Fruit fly (Drosophila melanogaster): ENCODE results near the gene BigH1.

dm6 chr3R:14622571-14622970 is 40.7 kb upstream of the BigH1 start:
- TF ChIP-seq OdsH (GFP tag; optimal IDR thresholded peaks at IDR 0.05): peak; percentile 15
- TF ChIP-seq CG32006 (GFP tag; optimal IDR thresholded peaks at IDR 0.05): no peak
- TF ChIP-seq CG6808 (GFP tag; optimal IDR thresholded peaks at IDR 0.05): peak; percentile 15
- TF ChIP-seq Blimp-1 (GFP tag; optimal IDR thresholded peaks at IDR 0.05): no peak
- no peak for TF ChIP-seq fkh (GFP tag; optimal IDR thresholded peaks at IDR 0.05)

Measured in whole organism, prepupa.